Fruit fly (Drosophila melanogaster) ovary, adult (tissue): Measurements from ENCODE around the gene sunn.
A peak's percentile ranks its signal among the peaks of the same experiment; 100 is the strongest.

Experiments
- CG17801 ChIP-seq: fragments of 200-800 bp; optimal IDR thresholded peaks from 2 replicates; lab custom pipeline; 2019; ENCODE audit warnings: missing biosample characterization, mild to moderate bottlenecking, missing genetic modification characterization, moderate library complexity; ENCODE audit not compliant: partially characterized antibody

The sunn gene

DNA sequence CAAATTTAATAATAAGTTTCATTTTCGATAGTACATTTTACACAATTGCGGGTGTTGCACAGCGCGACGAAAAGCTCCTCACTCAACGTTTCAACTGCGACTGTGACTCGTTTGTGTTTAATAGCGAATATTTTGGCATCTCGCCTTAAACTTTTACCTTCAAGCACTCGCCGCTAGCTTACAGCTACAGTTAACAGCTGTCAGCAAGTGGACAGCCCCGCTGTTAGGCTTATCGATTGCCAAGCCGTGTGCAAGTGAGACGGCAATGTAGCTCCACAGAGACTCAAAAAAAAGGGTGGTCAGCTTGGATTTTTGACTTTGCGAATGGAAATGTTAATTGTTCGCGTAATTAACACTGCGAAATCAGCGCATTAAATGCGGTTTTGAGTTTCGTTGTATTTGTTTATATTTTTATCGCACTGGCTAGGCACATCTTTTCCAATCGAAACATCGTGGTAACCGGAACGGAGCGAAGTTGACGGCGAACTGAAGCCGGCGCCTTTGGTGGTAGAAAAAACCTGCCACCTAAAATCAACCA is 37.6 kb downstream of the sunn start, which contains the start of gene loaf:
Gene loaf, minus strand, starts transcription at position 488 of the 538 bp plus-strand sequence.
- no peak for TF ChIP-seq CG17801 (GFP tag; lab: Kevin White, UChicago)

DNA sequence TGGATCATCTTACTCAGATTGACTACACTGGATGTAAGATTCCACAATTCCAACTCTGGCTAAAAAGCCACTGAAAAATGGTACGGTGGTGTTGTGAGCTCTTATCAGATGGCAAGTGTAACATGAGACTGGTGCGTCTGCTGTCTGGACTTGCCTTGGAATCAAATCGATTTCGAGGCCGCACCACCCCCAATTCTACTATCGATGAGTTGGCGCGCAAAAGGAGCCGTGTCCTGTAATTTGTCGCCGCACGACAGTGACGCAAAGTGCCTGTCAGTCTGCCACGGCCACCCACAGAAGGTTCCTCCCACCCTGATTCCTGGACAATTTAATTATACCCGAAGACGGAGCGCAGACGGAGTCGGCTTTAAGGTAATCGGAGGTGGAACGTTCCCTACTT is 38.4 kb downstream of the sunn start:
- TF ChIP-seq CG17801 (GFP tag; lab: Kevin White, UChicago), result no peak

DNA sequence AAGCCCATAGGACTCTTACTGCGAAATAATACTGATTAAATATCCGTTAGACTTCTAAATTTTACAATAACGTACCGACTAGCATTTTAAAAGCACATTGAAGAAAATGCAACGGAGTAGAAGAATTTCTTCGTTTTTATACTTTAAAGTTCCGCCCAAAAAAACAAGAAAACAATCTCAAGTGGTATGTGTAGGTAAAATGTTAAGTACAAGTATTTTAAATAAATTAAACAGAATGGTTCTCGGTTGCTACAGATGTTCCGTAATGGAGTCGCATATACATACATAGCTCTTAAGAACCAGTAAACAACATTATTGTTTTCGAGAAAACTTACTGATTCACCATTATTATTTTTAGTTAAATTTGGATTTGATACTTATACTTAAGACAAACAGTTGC is 43.9 kb downstream of the sunn start, which contains the start of gene Muc68D:
Gene Muc68D, minus strand, starts transcription at position 101 of the 400 bp plus-strand sequence.
- no peak for TF ChIP-seq CG17801 (GFP tag; lab: Kevin White, UChicago)

DNA sequence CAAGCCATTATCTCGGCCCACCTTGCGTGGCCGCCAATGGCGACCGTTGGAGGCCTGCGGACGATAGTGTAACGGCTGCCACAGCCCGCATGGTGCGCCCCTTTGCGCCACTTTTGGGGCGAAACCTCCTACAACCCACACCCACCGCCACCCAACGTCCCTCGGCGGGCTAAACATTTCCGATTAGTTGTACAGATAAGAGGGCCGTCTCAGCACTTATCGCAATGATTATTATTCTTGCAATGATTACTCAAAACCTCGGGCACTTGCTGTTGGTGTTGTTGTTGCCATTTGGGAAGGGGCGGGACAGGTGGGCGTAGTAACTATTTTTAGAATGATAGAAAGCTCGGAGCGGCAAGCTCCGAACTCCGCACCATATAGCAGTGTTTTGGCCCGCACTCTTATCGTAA is 44.5 kb downstream of the sunn start:
- no peak for TF ChIP-seq CG17801 (GFP tag; lab: Kevin White, UChicago)

DNA sequence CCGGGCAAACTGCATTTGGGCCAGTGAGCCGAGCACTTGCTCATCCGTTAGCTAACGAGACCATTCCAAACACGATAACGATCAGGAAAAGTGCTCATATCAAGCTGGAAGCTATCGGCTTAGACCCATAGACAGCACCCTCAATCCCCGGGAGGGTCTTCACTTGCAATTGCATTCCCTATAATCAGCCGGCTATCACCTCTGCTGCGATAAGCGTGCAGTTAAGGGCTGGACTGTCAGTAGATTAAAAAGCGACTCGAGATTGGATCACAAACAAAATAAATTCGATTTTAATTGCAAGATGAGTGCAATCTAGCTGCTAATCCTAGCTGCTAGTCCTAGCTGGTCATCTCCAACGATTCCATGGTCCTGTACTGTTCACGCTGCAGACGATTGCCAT is 45.6 kb downstream of the sunn start:
- no peak for TF ChIP-seq CG17801 (GFP tag; lab: Kevin White, UChicago)

DNA sequence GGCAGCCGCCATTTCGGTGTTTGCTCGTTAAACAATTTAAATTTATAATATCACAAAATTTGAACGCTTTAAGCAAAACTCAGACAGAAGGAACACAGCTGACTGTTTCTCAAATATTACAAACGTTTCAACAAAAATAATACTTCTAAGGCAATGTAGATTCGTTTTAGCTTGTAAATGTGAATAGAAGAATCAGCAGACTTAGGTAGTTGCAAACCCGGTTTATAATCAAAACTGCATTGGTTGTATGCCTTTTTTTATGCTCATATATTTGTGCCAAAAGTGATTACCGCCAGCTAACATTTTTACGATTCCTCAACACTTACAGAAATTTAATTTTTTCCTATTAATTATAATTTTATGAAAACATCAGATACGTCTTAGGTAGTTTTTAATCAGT is 46.3 kb downstream of the sunn start, which contains the start of gene Tim13:
Gene Tim13, minus strand, starts transcription at position 101 of the 400 bp plus-strand sequence.
- no peak for TF ChIP-seq CG17801 (GFP tag; lab: Kevin White, UChicago)

DNA sequence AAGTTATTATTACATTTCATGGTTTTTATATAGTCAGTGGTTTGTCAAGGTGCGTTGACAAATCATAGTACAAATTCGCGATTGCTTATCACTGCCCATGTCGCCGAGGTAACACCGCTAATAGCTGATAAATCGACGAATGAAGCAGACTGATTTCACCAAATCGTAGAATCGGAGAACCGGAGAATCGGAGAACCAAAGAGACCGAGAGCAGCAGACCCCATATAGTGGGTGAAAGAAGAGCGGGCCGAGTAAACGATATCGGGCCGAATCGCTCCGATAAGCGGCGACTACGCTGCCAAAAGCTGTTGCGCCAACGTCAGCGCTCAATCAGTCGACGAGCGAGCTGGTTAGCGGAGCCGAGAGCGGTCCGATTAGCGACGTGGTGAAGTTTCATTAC is 48.6 kb downstream of the sunn start, which contains the start of gene CG14131:
Gene CG14131, plus strand, starts transcription at position 343 of the 400 bp plus-strand sequence.
- TF ChIP-seq CG17801 (GFP tag; lab: Kevin White, UChicago), result no peak

DNA sequence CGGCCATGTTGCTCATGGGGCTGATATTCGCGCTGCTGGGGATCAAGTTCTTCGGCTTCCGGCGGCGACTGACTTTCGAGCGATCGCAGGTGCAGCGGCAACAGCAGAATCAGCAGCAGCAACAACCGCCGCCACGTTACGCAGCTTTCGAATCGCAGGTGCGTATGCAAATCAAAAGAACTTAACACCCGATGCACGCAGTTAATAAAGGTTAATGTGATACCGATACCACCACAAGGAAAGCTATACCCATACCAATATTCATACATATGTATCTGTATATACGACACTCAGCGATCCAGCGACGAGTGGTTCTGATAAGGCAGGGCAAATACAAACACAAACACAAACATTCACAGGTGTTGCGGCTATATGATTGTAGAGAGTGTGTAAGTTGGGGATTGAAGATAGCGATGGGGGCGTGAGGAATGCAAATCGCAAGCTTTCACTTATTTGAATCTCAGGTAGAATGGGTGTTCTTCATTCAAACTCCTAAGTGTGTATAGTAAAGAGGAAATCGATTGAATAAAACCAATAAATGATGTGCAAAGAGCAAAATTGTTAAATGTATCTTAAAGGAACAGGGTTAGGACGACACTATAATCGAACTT is 49.3 kb downstream of the sunn start:
- TF ChIP-seq CG17801 (GFP tag; lab: Kevin White, UChicago), result peak; percentile 23
